Worm (Caenorhabditis elegans) whole organism, L3 larva: ENCODE data around the gene ZK154.6.
A peak's percentile ranks its signal among the peaks of the same experiment; 100 is the strongest.

Experiments
- R02D3.7 ChIP-seq: fragments of 150-350 bp; optimal IDR thresholded peaks from 2 replicates; lab custom pipeline; 2014; ENCODE audit warnings: missing biosample characterization, missing genetic modification characterization
- ZK546.5 ChIP-seq: sonication (generic microtip); optimal IDR thresholded peaks from 2 replicates; lab custom pipeline; 2017; ENCODE audit warnings: missing biosample characterization, missing genetic modification characterization
- ceh-28 ChIP-seq: fragments of 150-350 bp; optimal IDR thresholded peaks from 2 replicates; lab custom pipeline; 2014; ENCODE audit warnings: missing biosample characterization, missing genetic modification reagents, missing genetic modification characterization
- ceh-82 ChIP-seq: fragments of 150-350 bp; optimal IDR thresholded peaks from 2 replicates; lab custom pipeline; 2014; ENCODE audit warnings: missing biosample characterization, missing genetic modification characterization
- ceh-9 ChIP-seq: sonication (generic microtip); optimal IDR thresholded peaks from 2 replicates; lab custom pipeline; 2018; ENCODE audit warnings: missing biosample characterization, missing genetic modification characterization
- daf-12 ChIP-seq: fragments of 150-350 bp; optimal IDR thresholded peaks from 2 replicates; lab custom pipeline; 2014; ENCODE audit warnings: missing biosample characterization, missing genetic modification reagents, missing genetic modification characterization
- egl-27 ChIP-seq: sonication (generic microtip); optimal IDR thresholded peaks from 4 replicates; lab custom pipeline; 2017; ENCODE audit warnings: missing biosample characterization, missing genetic modification reagents, missing genetic modification characterization
- egl-5 ChIP-seq: fragments of 150-350 bp; optimal IDR thresholded peaks from 2 replicates; lab custom pipeline; 2017; ENCODE audit warnings: missing biosample characterization, missing genetic modification reagents, missing genetic modification characterization, inconsistent platforms
- elt-1 ChIP-seq: fragments of 150-350 bp; optimal IDR thresholded peaks from 2 replicates; lab custom pipeline; 2014; ENCODE audit warnings: missing biosample characterization, missing genetic modification characterization
- elt-2 ChIP-seq: sonication (generic microtip); optimal IDR thresholded peaks from 2 replicates; lab custom pipeline; 2016; ENCODE audit warnings: missing genetic modification reagents, mild to moderate bottlenecking, missing genetic modification characterization, missing compliant biosample characterization
- eor-1 ChIP-seq, 2 experiments: fragments of 150-350 bp; optimal IDR thresholded peaks; 2 replicates each; lab custom pipeline; 2014 to 2018; ENCODE audit warnings: missing biosample characterization in 2 of 2, missing genetic modification characterization in 2 of 2
- fkh-10 ChIP-seq: sonication (generic microtip); optimal IDR thresholded peaks from 2 replicates; lab custom pipeline; 2017; ENCODE audit warnings: missing biosample characterization, missing genetic modification reagents, missing genetic modification characterization
- fkh-2 ChIP-seq: fragments of 150-350 bp; optimal IDR thresholded peaks from 2 replicates; lab custom pipeline; 2014; ENCODE audit warnings: missing biosample characterization, missing genetic modification reagents, missing genetic modification characterization
- fos-1 ChIP-seq: fragments of 150-350 bp; optimal IDR thresholded peaks from 2 replicates; lab custom pipeline; 2014; ENCODE audit warnings: missing biosample characterization, missing genetic modification characterization
- hmg-11 ChIP-seq: sonication (generic microtip); optimal IDR thresholded peaks from 2 replicates; lab custom pipeline; 2016; ENCODE audit warnings: missing genetic modification characterization, missing compliant biosample characterization
- jun-1 ChIP-seq: fragments of 150-350 bp; optimal IDR thresholded peaks from 2 replicates; lab custom pipeline; 2014; ENCODE audit warnings: missing biosample characterization, missing genetic modification reagents, missing genetic modification characterization
- lin-39 ChIP-seq: fragments of 150-350 bp; optimal IDR thresholded peaks from 2 replicates; lab custom pipeline; 2018; ENCODE audit warnings: missing biosample characterization, missing genetic modification reagents, missing genetic modification characterization
- mdl-1 ChIP-seq: fragments of 150-350 bp; optimal IDR thresholded peaks from 2 replicates; lab custom pipeline; 2014; ENCODE audit warnings: missing biosample characterization, missing genetic modification characterization
- mml-1 ChIP-seq: fragments of 150-350 bp; sonication (generic microtip); optimal IDR thresholded peaks from 3 replicates; lab custom pipeline; 2014; ENCODE audit warnings: missing biosample characterization, missing genetic modification characterization
- nfya-1 ChIP-seq: sonication (generic microtip); optimal IDR thresholded peaks from 2 replicates; lab custom pipeline; 2017; ENCODE audit warnings: missing genetic modification characterization, mild to moderate bottlenecking, missing compliant biosample characterization, antibody characterized with exemption, moderate library complexity; ENCODE audit not compliant: insufficient read depth
- nhr-11 ChIP-seq: fragments of 150-350 bp; optimal IDR thresholded peaks from 2 replicates; lab custom pipeline; 2014; ENCODE audit warnings: missing biosample characterization, missing genetic modification characterization
- nhr-12 ChIP-seq: fragments of 150-350 bp; optimal IDR thresholded peaks from 2 replicates; lab custom pipeline; 2014; ENCODE audit warnings: missing biosample characterization, missing genetic modification characterization
- nhr-23 ChIP-seq: fragments of 150-350 bp; optimal IDR thresholded peaks from 2 replicates; lab custom pipeline; 2014; ENCODE audit warnings: missing biosample characterization, missing genetic modification reagents, missing genetic modification characterization
- nhr-25 ChIP-seq: sonication (generic microtip); optimal IDR thresholded peaks from 2 replicates; lab custom pipeline; 2017; ENCODE audit warnings: missing biosample characterization, missing genetic modification characterization
- nhr-28 ChIP-seq: fragments of 150-350 bp; optimal IDR thresholded peaks from 2 replicates; lab custom pipeline; 2014; ENCODE audit warnings: missing biosample characterization, missing genetic modification characterization
- nhr-43 ChIP-seq: sonication (generic microtip); optimal IDR thresholded peaks from 2 replicates; lab custom pipeline; 2016; ENCODE audit warnings: mild to moderate bottlenecking, missing genetic modification characterization, missing compliant biosample characterization; ENCODE audit not compliant: poor library complexity, severe bottlenecking
- nhr-67 ChIP-seq: fragments of 150-350 bp; optimal IDR thresholded peaks from 2 replicates; lab custom pipeline; 2014; ENCODE audit warnings: missing biosample characterization, missing genetic modification characterization
- nhr-76 ChIP-seq: fragments of 150-350 bp; sonication (generic microtip); optimal IDR thresholded peaks from 5 replicates; lab custom pipeline; 2014; ENCODE audit warnings: missing biosample characterization, missing genetic modification characterization
- pha-4 ChIP-seq: fragments of 150-350 bp; optimal IDR thresholded peaks from 2 replicates; lab custom pipeline; 2014; ENCODE audit warnings: missing biosample characterization, missing genetic modification reagents, missing genetic modification characterization
- pqm-1 ChIP-seq: fragments of 150-350 bp; optimal IDR thresholded peaks from 2 replicates; lab custom pipeline; 2017; ENCODE audit warnings: missing biosample characterization, missing genetic modification characterization, inconsistent platforms
- sea-2 ChIP-seq: fragments of 150-350 bp; sonication (generic microtip); optimal IDR thresholded peaks from 4 replicates; lab custom pipeline; 2014; ENCODE audit warnings: missing biosample characterization, missing genetic modification reagents, missing genetic modification characterization
- skn-1 ChIP-seq: fragments of 150-350 bp; optimal IDR thresholded peaks from 2 replicates; lab custom pipeline; 2014; ENCODE audit warnings: missing biosample characterization, missing genetic modification characterization
- snpc-4 ChIP-seq: fragments of 150-350 bp; optimal IDR thresholded peaks from 2 replicates; lab custom pipeline; 2014; ENCODE audit warnings: missing biosample characterization, missing genetic modification characterization
- tbx-2 ChIP-seq: sonication (generic microtip); optimal IDR thresholded peaks from 2 replicates; lab custom pipeline; 2016; ENCODE audit warnings: mild to moderate bottlenecking, missing genetic modification characterization, missing compliant biosample characterization
- ztf-4 ChIP-seq: fragments of 150-350 bp; optimal IDR thresholded peaks from 2 replicates; lab custom pipeline; 2014; ENCODE audit warnings: missing biosample characterization, missing genetic modification characterization

The ZK154.6 gene

DNA sequence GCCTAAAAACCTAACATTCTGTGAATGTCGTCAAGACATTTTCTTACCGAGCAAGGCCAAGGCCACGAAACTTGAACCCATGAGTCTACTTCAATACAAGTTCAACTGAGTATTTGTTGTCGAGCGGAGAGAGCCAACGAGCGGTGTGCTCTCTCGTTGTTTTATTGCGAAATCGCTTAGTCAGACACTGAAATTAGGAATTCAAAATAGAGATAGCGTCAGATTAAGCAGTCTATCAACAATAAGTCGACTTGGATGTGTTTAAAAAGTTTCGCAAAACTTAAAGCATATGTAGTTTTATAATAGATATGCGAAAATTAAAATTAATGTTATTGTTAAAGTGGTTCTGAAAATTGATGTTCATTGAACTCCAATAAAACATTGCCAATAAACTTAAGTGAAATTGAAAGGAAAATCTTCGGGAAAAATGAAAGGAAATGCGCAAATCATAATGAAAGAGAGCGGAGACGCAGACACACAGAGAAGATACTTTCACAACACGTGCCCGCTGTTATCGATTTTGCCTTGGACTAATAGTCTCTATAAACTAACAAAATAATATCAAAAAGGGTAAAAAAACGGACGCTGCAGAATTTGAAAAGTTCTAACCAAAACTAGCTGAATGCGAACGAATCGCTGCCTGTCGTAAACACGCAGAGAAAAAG, at the start of gene ZK154.6:
TSS of gene ZK154.6 (minus strand) at position 187 of the 665 bp plus-strand sequence.
- no peak for TF ChIP-seq jun-1
- no peak for TF ChIP-seq ceh-82 (tag; lab: Kevin White, UChicago)
- no peak for TF ChIP-seq nhr-76
- no peak for TF ChIP-seq egl-5 (tag; lab: Kevin White, UChicago)
- TF ChIP-seq mml-1 (tag; lab: Kevin White, UChicago), result no peak
- TF ChIP-seq elt-2 (tag; lab: Kevin White, UChicago), result no peak
- no peak for TF ChIP-seq ZK546.5 (tag; lab: Kevin White, UChicago)
- TF ChIP-seq daf-12 (tag; lab: Kevin White, UChicago), result no peak
- TF ChIP-seq hmg-11 (tag; lab: Kevin White, UChicago), result no peak
- TF ChIP-seq nhr-28 (tag; lab: Kevin White, UChicago), result no peak
- peak; percentile 14 for TF ChIP-seq lin-39
- no peak for TF ChIP-seq fkh-10 (GFP tag; lab: Kevin White, UChicago)
- no peak for TF ChIP-seq fkh-2 (tag; lab: Kevin White, UChicago)
- no peak for TF ChIP-seq snpc-4
- peak; percentile 60 for TF ChIP-seq mdl-1 (tag; lab: Kevin White, UChicago)
- TF ChIP-seq ceh-28 (tag; lab: Kevin White, UChicago), result peak; percentile 91
- no peak for TF ChIP-seq pqm-1 (tag; lab: Kevin White, UChicago)
- TF ChIP-seq nhr-43 (tag; lab: Kevin White, UChicago), result no peak
- TF ChIP-seq nhr-67 (tag; lab: Kevin White, UChicago), result no peak
- TF ChIP-seq egl-27 (tag; lab: Kevin White, UChicago), result no peak
- TF ChIP-seq R02D3.7 (tag; lab: Kevin White, UChicago), result no peak
- peak; percentile 21 for TF ChIP-seq nhr-23 (tag; lab: Kevin White, UChicago)
- TF ChIP-seq pha-4, result peak; percentile 18
- TF ChIP-seq nhr-25 (tag; lab: Kevin White, UChicago), result peak; percentile 55
- TF ChIP-seq nfya-1, result peak; percentile 46
- no peak for TF ChIP-seq tbx-2 (tag; lab: Kevin White, UChicago)
- no peak for TF ChIP-seq fos-1 (tag; lab: Kevin White, UChicago)
- no peak for TF ChIP-seq elt-1 (tag; lab: Kevin White, UChicago)
- no peak for TF ChIP-seq ceh-9 (tag; lab: Kevin White, UChicago)
- TF ChIP-seq sea-2, result no peak
- TF ChIP-seq nhr-11 (tag; lab: Kevin White, UChicago), result no peak
- TF ChIP-seq, all 47 proteins: peak for 7

DNA sequence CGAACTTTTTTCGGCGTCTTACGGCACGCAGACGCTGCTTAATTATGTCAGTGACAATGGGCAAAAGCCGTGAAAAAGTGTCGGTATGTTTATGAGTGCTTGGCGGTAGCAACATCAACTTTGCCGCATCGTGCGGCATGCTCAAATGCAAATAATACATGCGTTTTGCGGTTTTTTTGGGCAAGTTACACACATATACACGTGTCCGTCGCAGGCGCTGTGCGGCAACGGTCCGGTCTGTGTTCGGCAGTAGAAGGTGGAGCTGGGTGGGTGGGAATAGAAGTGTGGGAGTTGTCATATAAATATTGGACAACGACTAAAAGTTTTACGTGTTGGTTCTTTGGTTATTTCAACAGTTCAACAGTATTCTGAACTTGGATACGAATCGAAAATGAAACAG, 48.9 kb upstream of the ZK154.6 start, which contains the start of gene idpp-11:
TSS of gene idpp-11 (plus strand) at position 301 of the 400 bp plus-strand sequence.
- TF ChIP-seq nhr-23 (tag; lab: Kevin White, UChicago) (no peak), fos-1 (tag; lab: Kevin White, UChicago) (no peak), mml-1 (tag; lab: Kevin White, UChicago) (no peak), elt-2 (tag; lab: Kevin White, UChicago) (no peak), hmg-11 (tag; lab: Kevin White, UChicago) (no peak), eor-1 (tag; optimal IDR thresholded peaks at IDR 0.05; lab: Kevin White, UChicago) (no peak), skn-1 (tag; lab: Kevin White, UChicago) (no peak)

ce11 chrX:7839989-7840388, 46.6 kb upstream of the ZK154.6 start:
- no peak for TF ChIP-seq mml-1 (tag; lab: Kevin White, UChicago)
- no peak for TF ChIP-seq ztf-4 (tag; lab: Kevin White, UChicago)
- TF ChIP-seq snpc-4, result no peak
- TF ChIP-seq egl-27 (tag; lab: Kevin White, UChicago), result no peak
- TF ChIP-seq nhr-23 (tag; lab: Kevin White, UChicago), result no peak
- no peak for TF ChIP-seq daf-12 (tag; lab: Kevin White, UChicago)
- TF ChIP-seq nhr-67 (tag; lab: Kevin White, UChicago), result no peak
- TF ChIP-seq elt-1 (tag; lab: Kevin White, UChicago), result no peak
- no peak for TF ChIP-seq nfya-1
- no peak for TF ChIP-seq jun-1
- TF ChIP-seq fkh-2 (tag; lab: Kevin White, UChicago), result no peak
- no peak for TF ChIP-seq skn-1 (tag; lab: Kevin White, UChicago)

DNA sequence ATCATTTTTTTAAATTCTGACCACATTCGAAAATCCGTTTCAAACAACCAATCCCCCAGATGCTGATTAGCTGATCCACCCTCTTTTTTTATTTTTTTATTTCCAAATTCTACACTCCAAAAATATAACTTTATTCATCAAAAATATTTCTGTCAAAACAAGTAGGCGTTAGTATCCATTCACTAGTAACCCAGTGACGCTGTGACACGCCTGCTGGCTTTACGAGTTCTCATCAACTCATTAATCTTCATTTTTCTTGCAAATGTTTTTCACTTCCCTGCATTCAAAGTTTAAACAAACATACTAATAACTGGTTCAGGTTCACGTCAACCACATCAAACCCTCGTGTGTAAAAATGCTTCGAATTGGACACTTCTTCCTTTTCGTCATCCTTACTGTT, 45.2 kb upstream of the ZK154.6 start, which contains the start of gene nlp-101:
TSS of gene nlp-101 (plus strand) at position 301 of the 400 bp plus-strand sequence.
- TF ChIP-seq egl-5 (tag; lab: Kevin White, UChicago) (no peak), ceh-82 (tag; lab: Kevin White, UChicago) (no peak), nhr-12 (tag; lab: Kevin White, UChicago) (no peak), nfya-1 (no peak), nhr-67 (tag; lab: Kevin White, UChicago) (no peak), ceh-28 (tag; lab: Kevin White, UChicago) (no peak)
